Worm (Caenorhabditis elegans): ENCODE results near the gene acds-10.

The acds-10 gene

ce11 chrV:5747519-5747918 lies at the start of gene acds-10:
Gene acds-10, plus strand, starts transcription at chrV:5747819.
- TF ChIP-seq him-1 (tag; optimal IDR thresholded peaks at IDR 0.05): no peak
- no peak for TF ChIP-seq dao-5 (tag; optimal IDR thresholded peaks at IDR 0.05)

- no peak for TF ChIP-seq W03F9.2 (tag; optimal IDR thresholded peaks at IDR 0.05)
- TF ChIP-seq dao-5 (tag; optimal IDR thresholded peaks at IDR 0.05): no peak
- no peak for TF ChIP-seq him-1 (tag; optimal IDR thresholded peaks at IDR 0.05)
Observed at ce11 chrV:5699835-5700441, 47.7 kb upstream of the acds-10 start, which contains the start of gene clec-1. Gene clec-1, plus strand, starts transcription at chrV:5700154.

ce11 chrV:5701106-5701505 lies 46.5 kb upstream of the acds-10 start:
- TF ChIP-seq him-1 (tag; optimal IDR thresholded peaks at IDR 0.05): no peak
- no peak for TF ChIP-seq W03F9.2 (tag; optimal IDR thresholded peaks at IDR 0.05)
- TF ChIP-seq dao-5 (tag; optimal IDR thresholded peaks at IDR 0.05): no peak

ce11 chrV:5704467-5704866 lies 43.2 kb upstream of the acds-10 start:
- TF ChIP-seq him-1 (tag; optimal IDR thresholded peaks at IDR 0.05) (no peak), dao-5 (tag; optimal IDR thresholded peaks at IDR 0.05) (no peak), W03F9.2 (tag; optimal IDR thresholded peaks at IDR 0.05) (no peak)

ce11 chrV:5705510-5705909 lies 42.1 kb upstream of the acds-10 start, which contains the start of gene peli-1:
Gene peli-1, plus strand, starts transcription at chrV:5705810.
- TF ChIP-seq him-1 (tag; optimal IDR thresholded peaks at IDR 0.05) (no peak), W03F9.2 (tag; optimal IDR thresholded peaks at IDR 0.05) (no peak), dao-5 (tag; optimal IDR thresholded peaks at IDR 0.05) (no peak)

ce11 chrV:5708331-5708730 lies 39.3 kb upstream of the acds-10 start:
- TF ChIP-seq W03F9.2 (tag; optimal IDR thresholded peaks at IDR 0.05): no peak
- no peak for TF ChIP-seq dao-5 (tag; optimal IDR thresholded peaks at IDR 0.05)
- TF ChIP-seq him-1 (tag; optimal IDR thresholded peaks at IDR 0.05): no peak

- no peak for TF ChIP-seq dao-5 (tag; optimal IDR thresholded peaks at IDR 0.05)
- TF ChIP-seq W03F9.2 (tag; optimal IDR thresholded peaks at IDR 0.05): no peak
- no peak for TF ChIP-seq him-1 (tag; optimal IDR thresholded peaks at IDR 0.05)
Observed at ce11 chrV:5712189-5712588, 35.4 kb upstream of the acds-10 start.

- no peak for TF ChIP-seq dao-5 (tag; optimal IDR thresholded peaks at IDR 0.05)
- TF ChIP-seq W03F9.2 (tag; optimal IDR thresholded peaks at IDR 0.05): no peak
- TF ChIP-seq him-1 (tag; optimal IDR thresholded peaks at IDR 0.05): no peak
Observed at ce11 chrV:5712652-5713051, 35.0 kb upstream of the acds-10 start, which contains the start of gene gcst-1. Gene gcst-1, plus strand, starts transcription at chrV:5712928.

ce11 chrV:5713510-5713909 lies 34.1 kb upstream of the acds-10 start:
- TF ChIP-seq W03F9.2 (tag; optimal IDR thresholded peaks at IDR 0.05) (no peak), dao-5 (tag; optimal IDR thresholded peaks at IDR 0.05) (no peak), him-1 (tag; optimal IDR thresholded peaks at IDR 0.05) (no peak)

- no peak for TF ChIP-seq dao-5 (tag; optimal IDR thresholded peaks at IDR 0.05)
- no peak for TF ChIP-seq him-1 (tag; optimal IDR thresholded peaks at IDR 0.05)
- no peak for TF ChIP-seq W03F9.2 (tag; optimal IDR thresholded peaks at IDR 0.05)
Observed at ce11 chrV:5716508-5716907, 31.1 kb upstream of the acds-10 start, which contains the start of gene K09H11.9. Gene K09H11.9, minus strand, starts transcription at chrV:5716608.

ce11 chrV:5717237-5717935 lies 30.2 kb upstream of the acds-10 start, which contains the start of gene rga-3:
Gene rga-3, plus strand, starts transcription at chrV:5717885.
- TF ChIP-seq him-1 (tag; optimal IDR thresholded peaks at IDR 0.05) (no peak), W03F9.2 (tag; optimal IDR thresholded peaks at IDR 0.05) (peak; percentile 66)

- no peak for TF ChIP-seq dao-5 (tag; optimal IDR thresholded peaks at IDR 0.05)
- no peak for TF ChIP-seq W03F9.2 (tag; optimal IDR thresholded peaks at IDR 0.05)
- TF ChIP-seq him-1 (tag; optimal IDR thresholded peaks at IDR 0.05): no peak
Observed at ce11 chrV:5722093-5722492, 25.5 kb upstream of the acds-10 start.

- TF ChIP-seq W03F9.2 (tag; optimal IDR thresholded peaks at IDR 0.05) (no peak), dao-5 (tag; optimal IDR thresholded peaks at IDR 0.05) (no peak), him-1 (tag; optimal IDR thresholded peaks at IDR 0.05) (no peak)
Observed at ce11 chrV:5724395-5724794, 23.2 kb upstream of the acds-10 start.

ce11 chrV:5726463-5726862 lies 21.2 kb upstream of the acds-10 start, which contains the start of gene K09H11.4:
Gene K09H11.4, minus strand, starts transcription at chrV:5726563.
- TF ChIP-seq W03F9.2 (tag; optimal IDR thresholded peaks at IDR 0.05) (no peak), dao-5 (tag; optimal IDR thresholded peaks at IDR 0.05) (no peak), him-1 (tag; optimal IDR thresholded peaks at IDR 0.05) (no peak)

Measured in whole organism, L4/young adult.